Worm (Caenorhabditis elegans): ENCODE data around the gene dhs-25.

dhs-25 gene

DNA sequence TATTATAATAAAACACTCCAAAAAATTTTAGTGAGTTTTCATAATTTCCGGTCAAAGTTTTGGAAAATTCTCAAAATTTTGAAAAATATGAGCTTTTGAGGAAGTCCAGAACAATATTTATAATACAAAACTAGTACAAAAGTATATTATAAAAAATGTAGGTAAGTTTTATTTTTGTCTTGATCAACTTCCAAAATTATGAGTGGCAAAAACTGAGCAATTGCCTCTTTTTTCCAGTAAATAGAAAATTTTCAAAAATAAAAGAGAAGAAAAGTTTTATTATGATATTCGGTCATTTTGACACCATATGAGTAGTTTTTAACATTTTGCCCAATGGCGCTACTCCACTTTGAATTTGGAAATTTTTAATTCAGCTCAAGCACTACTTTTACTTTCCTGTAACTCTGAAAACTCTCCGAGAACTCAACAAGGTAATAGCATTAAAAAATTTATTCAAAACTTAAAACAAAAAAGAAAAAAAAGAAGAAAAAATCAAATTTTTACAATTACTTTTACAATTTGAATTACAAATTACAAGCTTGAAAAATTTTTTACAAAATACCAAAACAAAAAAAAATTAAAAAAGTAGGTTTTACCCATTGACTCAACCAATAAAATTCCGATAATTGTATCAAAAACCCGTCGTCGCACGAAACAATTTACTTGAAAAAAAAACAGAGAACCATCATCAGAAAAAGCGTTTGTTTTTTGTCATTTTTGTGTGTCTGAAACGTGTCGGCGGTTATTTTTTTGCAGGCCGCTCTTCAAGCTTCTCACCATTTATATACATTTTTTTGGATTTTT is 17.6 kb downstream of the dhs-25 start (continued):
- TF ChIP-seq nhr-12 (tag; optimal IDR thresholded peaks at IDR 0.05) (no peak), sem-4 (tag; optimal IDR thresholded peaks at IDR 0.05) (peak; percentile 30), F13H6.1 (tag; optimal IDR thresholded peaks at IDR 0.05) (no peak), zag-1 (tag; optimal IDR thresholded peaks at IDR 0.05) (no peak), fos-1 (tag; optimal IDR thresholded peaks at IDR 0.05) (no peak), ztf-1 (GFP tag; conservative IDR thresholded peaks at IDR 0.05) (no peak), nhr-23 (tag; optimal IDR thresholded peaks at IDR 0.05) (no peak), lin-39 (tag; optimal IDR thresholded peaks at IDR 0.05) (no peak), crh-2 (tag; optimal IDR thresholded peaks at IDR 0.05) (peak; percentile 57), nhr-77 (tag; optimal IDR thresholded peaks at IDR 0.05) (no peak), ztf-11 (tag; optimal IDR thresholded peaks at IDR 0.05) (no peak), gmeb-1 (tag; optimal IDR thresholded peaks at IDR 0.05) (peak; percentile 69), mdl-1 (tag; optimal IDR thresholded peaks at IDR 0.05) (no peak), mab-5 (tag; optimal IDR thresholded peaks at IDR 0.05) (no peak), egl-27 (tag; optimal IDR thresholded peaks at IDR 0.05) (no peak), R02D3.7 (tag; optimal IDR thresholded peaks at IDR 0.05) (no peak), blmp-1 (tag; optimal IDR thresholded peaks at IDR 0.05; ENCODE audit: insufficient read depth) (peak; percentile 51)

DNA sequence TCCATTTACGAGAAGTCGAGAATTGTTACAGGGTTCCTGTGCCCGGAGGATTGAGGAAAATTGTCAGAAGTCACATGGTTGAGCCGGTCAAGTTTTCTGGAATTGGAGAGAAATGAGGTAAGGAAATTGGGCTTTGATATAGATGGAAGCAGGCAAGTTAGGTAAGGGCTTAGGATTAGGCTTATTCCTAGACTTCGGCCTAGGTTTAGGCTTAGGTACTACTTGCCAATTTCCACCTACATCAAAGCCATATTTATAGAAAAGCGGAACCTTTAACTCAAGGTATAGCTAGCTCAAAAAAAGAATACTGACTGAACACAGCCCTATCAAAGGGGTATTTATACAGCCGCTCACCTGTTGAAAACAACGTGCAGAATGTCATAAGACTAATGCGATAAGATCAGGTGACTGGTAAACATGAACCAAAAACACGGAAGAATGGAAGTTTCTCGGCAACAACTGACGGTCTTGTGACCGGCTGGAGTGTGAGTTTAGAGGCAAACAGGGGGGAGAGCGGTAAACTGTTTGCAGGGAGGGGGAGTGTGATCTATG is 18.3 kb downstream of the dhs-25 start:
- TF ChIP-seq nhr-21 (tag; optimal IDR thresholded peaks at IDR 0.05) (peak; percentile 93), ama-1 (optimal IDR thresholded peaks at IDR 0.05) (peak; percentile 100), lin-13 (GFP tag; optimal IDR thresholded peaks at IDR 0.05) (peak; percentile 11), ztf-4 (tag; optimal IDR thresholded peaks at IDR 0.05) (peak; percentile 80), mdl-1 (tag; optimal IDR thresholded peaks at IDR 0.05) (peak in 1 of 2 experiments; percentile 60), ceh-16 (tag; optimal IDR thresholded peaks at IDR 0.05) (peak; percentile 42), lsy-2 (tag; optimal IDR thresholded peaks at IDR 0.05) (peak; percentile 4 to 79), snpc-4 (tag; optimal IDR thresholded peaks at IDR 0.05) (no peak), nhr-77 (tag; optimal IDR thresholded peaks at IDR 0.05) (no peak), sma-9 (GFP tag; optimal IDR thresholded peaks at IDR 0.05) (peak; percentile 95), sma-9 (tag; optimal IDR thresholded peaks at IDR 0.05) (no peak), nhr-11 (tag; optimal IDR thresholded peaks at IDR 0.05) (no peak), C34F6.9 (tag; optimal IDR thresholded peaks at IDR 0.05) (peak; percentile 83), gmeb-1 (tag; optimal IDR thresholded peaks at IDR 0.05) (peak; percentile 87), lin-11 (tag; optimal IDR thresholded peaks at IDR 0.05) (peak; percentile 87), ztf-1 (GFP tag; conservative IDR thresholded peaks at IDR 0.05) (no peak), fos-1 (tag; optimal IDR thresholded peaks at IDR 0.05) (no peak), nhr-6 (tag; optimal IDR thresholded peaks at IDR 0.05) (peak; percentile 84), nhr-23 (tag; optimal IDR thresholded peaks at IDR 0.05) (peak; percentile 28), nhr-10 (tag; optimal IDR thresholded peaks at IDR 0.05) (peak; percentile 33), egl-27 (tag; optimal IDR thresholded peaks at IDR 0.05) (peak; percentile 75), ZK546.5 (tag; optimal IDR thresholded peaks at IDR 0.05) (no peak), crh-2 (tag; optimal IDR thresholded peaks at IDR 0.05) (peak; percentile 81), sma-3 (GFP tag; optimal IDR thresholded peaks at IDR 0.05) (peak; percentile 96), nhr-129 (tag; optimal IDR thresholded peaks at IDR 0.05) (peak; percentile 97), nhr-25 (tag; optimal IDR thresholded peaks at IDR 0.05) (peak; percentile 99), F13H6.1 (tag; optimal IDR thresholded peaks at IDR 0.05) (peak; percentile 87), peb-1 (tag; optimal IDR thresholded peaks at IDR 0.05) (no peak), sem-4 (tag; optimal IDR thresholded peaks at IDR 0.05) (peak; percentile 53), blmp-1 (tag; optimal IDR thresholded peaks at IDR 0.05; ENCODE audit: insufficient read depth) (peak; percentile 17), alr-1 (tag; optimal IDR thresholded peaks at IDR 0.05) (no peak)

DNA sequence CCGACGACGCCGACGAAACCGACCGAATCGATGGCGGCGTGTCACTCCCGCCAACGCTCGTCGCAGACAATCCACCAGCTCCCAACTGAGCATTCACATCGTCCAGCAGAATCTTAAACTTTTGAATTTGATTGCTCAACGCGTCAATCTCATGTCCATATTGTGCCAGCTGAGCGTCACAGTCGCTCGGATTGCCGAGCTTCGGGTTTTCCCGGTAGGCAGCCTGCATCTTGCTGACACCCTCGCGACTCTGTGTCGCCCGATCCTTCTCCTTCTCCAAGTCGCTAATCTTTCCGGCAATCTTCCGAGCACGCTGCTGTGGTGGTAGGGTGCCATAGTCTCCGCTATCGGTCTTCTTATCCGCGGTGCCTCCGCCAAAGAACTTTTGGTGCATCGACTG is 26.0 kb downstream of the dhs-25 start:
- no peak for TF ChIP-seq crh-2 (tag; optimal IDR thresholded peaks at IDR 0.05)
- no peak for TF ChIP-seq ceh-82 (tag; optimal IDR thresholded peaks at IDR 0.05)
- no peak for TF ChIP-seq mbf-1 (tag; optimal IDR thresholded peaks at IDR 0.05)
- TF ChIP-seq sma-9 (GFP tag; optimal IDR thresholded peaks at IDR 0.05) = no peak
- TF ChIP-seq sma-9 (tag; optimal IDR thresholded peaks at IDR 0.05) = no peak
- TF ChIP-seq nhr-12 (tag; optimal IDR thresholded peaks at IDR 0.05) = no peak
- TF ChIP-seq skn-1 (tag; optimal IDR thresholded peaks at IDR 0.05) = no peak
- no peak for TF ChIP-seq nhr-10 (tag; optimal IDR thresholded peaks at IDR 0.05)
- no peak for TF ChIP-seq nhr-21 (tag; optimal IDR thresholded peaks at IDR 0.05)
- TF ChIP-seq aly-2 (tag; optimal IDR thresholded peaks at IDR 0.05) = no peak
- no peak for TF ChIP-seq unc-55 (GFP tag; optimal IDR thresholded peaks at IDR 0.05)
- TF ChIP-seq R02D3.7 (tag; optimal IDR thresholded peaks at IDR 0.05) = no peak
- no peak for TF ChIP-seq ztf-1 (GFP tag; conservative IDR thresholded peaks at IDR 0.05)
- no peak for TF ChIP-seq F13H6.1 (tag; optimal IDR thresholded peaks at IDR 0.05)
- no peak for TF ChIP-seq elt-3 (tag; optimal IDR thresholded peaks at IDR 0.05)
- TF ChIP-seq Y55F3AM.14 (GFP tag; optimal IDR thresholded peaks at IDR 0.05) = no peak
- TF ChIP-seq mab-5 (tag; optimal IDR thresholded peaks at IDR 0.05) = no peak
- TF ChIP-seq ztf-11 (tag; optimal IDR thresholded peaks at IDR 0.05) = no peak
- TF ChIP-seq peb-1 (tag; optimal IDR thresholded peaks at IDR 0.05) = no peak
- no peak for TF ChIP-seq fos-1 (tag; optimal IDR thresholded peaks at IDR 0.05)
